Worm (Caenorhabditis elegans) whole organism, L3 larva: Measurements from ENCODE around the gene elo-3.

Experiments
- ZK546.5 ChIP-seq: sonication (generic microtip); optimal IDR thresholded peaks from 2 replicates; lab custom pipeline; 2017; ENCODE audit warnings: missing biosample characterization, missing genetic modification characterization
- aly-2 ChIP-seq: fragments of 150-350 bp; optimal IDR thresholded peaks from 2 replicates; lab custom pipeline; 2014; ENCODE audit warnings: missing biosample characterization, missing genetic modification characterization
- daf-12 ChIP-seq: fragments of 150-350 bp; optimal IDR thresholded peaks from 2 replicates; lab custom pipeline; 2014; ENCODE audit warnings: missing biosample characterization, missing genetic modification reagents, missing genetic modification characterization
- elt-1 ChIP-seq: fragments of 150-350 bp; optimal IDR thresholded peaks from 2 replicates; lab custom pipeline; 2014; ENCODE audit warnings: missing biosample characterization, missing genetic modification characterization
- fos-1 ChIP-seq: fragments of 150-350 bp; optimal IDR thresholded peaks from 2 replicates; lab custom pipeline; 2014; ENCODE audit warnings: missing biosample characterization, missing genetic modification characterization
- nhr-237 ChIP-seq: fragments of 150-350 bp; optimal IDR thresholded peaks from 2 replicates; lab custom pipeline; 2014; ENCODE audit warnings: missing biosample characterization, missing genetic modification characterization
- pha-4 ChIP-seq: fragments of 150-350 bp; optimal IDR thresholded peaks from 2 replicates; lab custom pipeline; 2014; ENCODE audit warnings: missing biosample characterization, missing genetic modification reagents, missing genetic modification characterization
- unc-62 ChIP-seq: fragments of 150-350 bp; sonication (generic microtip); optimal IDR thresholded peaks from 4 replicates; lab custom pipeline; 2014; ENCODE audit warnings: missing biosample characterization, missing genetic modification reagents, missing genetic modification characterization
- zag-1 ChIP-seq: fragments of 150-350 bp; optimal IDR thresholded peaks from 2 replicates; lab custom pipeline; 2014; ENCODE audit warnings: missing biosample characterization, missing genetic modification characterization
- ztf-11 ChIP-seq: fragments of 150-350 bp; optimal IDR thresholded peaks from 2 replicates; lab custom pipeline; 2014; ENCODE audit warnings: missing biosample characterization, missing genetic modification characterization

- TF ChIP-seq ZK546.5 (tag; lab: Kevin White, UChicago) (no peak), fos-1 (no peak), zag-1 (no peak), daf-12 (no peak), nhr-237 (tag; lab: Kevin White, UChicago) (no peak), aly-2 (tag; lab: Kevin White, UChicago) (no peak), pha-4 (no peak), ztf-11 (no peak), unc-62 (GFP tag; lab: Kevin White, UChicago) (no peak), elt-1 (tag; lab: Kevin White, UChicago) (no peak)
These were observed 45.4 kb downstream of the elo-3 start, which contains the start of gene C06E4.1 for ce11 chrIV:7282957-7283356.
